Fruit fly (Drosophila melanogaster): ENCODE measurements around the gene Hmu.
A peak's percentile ranks its signal among the peaks of the same experiment; 100 is the strongest.

The Hmu gene

dm6 chr3R:27274533-27275447 lies 13.8 kb upstream of the Hmu start, which contains the start of gene CG5938 (continued):
- TF ChIP-seq CG7556 (GFP tag; optimal IDR thresholded peaks at IDR 0.05) = no peak
- peak; percentile 66 for TF ChIP-seq Dp (GFP tag; optimal IDR thresholded peaks at IDR 0.05)
- peak; percentile 52 for TF ChIP-seq CG13424 (tag; optimal IDR thresholded peaks at IDR 0.05)
- TF ChIP-seq NK7.1 (GFP tag; optimal IDR thresholded peaks at IDR 0.05) = no peak
- TF ChIP-seq lab (GFP tag; optimal IDR thresholded peaks at IDR 0.05) = peak; percentile 46
- peak; percentile 24 for TF ChIP-seq CG17359 (tag; optimal IDR thresholded peaks at IDR 0.05)

- no peak for TF ChIP-seq Fer2 (tag; optimal IDR thresholded peaks at IDR 0.05)
- TF ChIP-seq E2f1 (GFP tag; IDR thresholded peaks at IDR 0.05) = 0 out of 2 replicates have a peak, but pooled peaks have one; percentile 17
- TF ChIP-seq luna (GFP tag; optimal IDR thresholded peaks at IDR 0.05) = no peak
- TF ChIP-seq insv (GFP tag; optimal IDR thresholded peaks at IDR 0.05) = no peak
- no peak for TF ChIP-seq CG8359 (GFP tag; optimal IDR thresholded peaks at IDR 0.05; ENCODE audit: borderline replicate concordance)
- TF ChIP-seq esg (GFP tag; conservative IDR thresholded peaks at IDR 0.05) = no peak
- TF ChIP-seq Scr (GFP tag; IDR thresholded peaks at IDR 0.05; ENCODE audit: partially characterized antibody) = 0 out of 2 replicates have a peak, but pooled peaks have one; percentile 24
- peak; percentile 62 for TF ChIP-seq ewg (GFP tag; optimal IDR thresholded peaks at IDR 0.05)
- no peak for TF ChIP-seq CG3995 (GFP tag; optimal IDR thresholded peaks at IDR 0.05)
- TF ChIP-seq phol (tag; optimal IDR thresholded peaks at IDR 0.05) = no peak
- no peak for TF ChIP-seq NfI (GFP tag; optimal IDR thresholded peaks at IDR 0.05)
- no peak for TF ChIP-seq Doc2 (GFP tag; IDR thresholded peaks at IDR 0.05)
- peak; percentile 89 for TF ChIP-seq scrt (GFP tag; optimal IDR thresholded peaks at IDR 0.05)
- TF ChIP-seq gsb (GFP tag; IDR thresholded peaks at IDR 0.05) = no peak
- 0 out of 3 replicates have a peak, but pooled peaks have one; percentile 15 for TF ChIP-seq zfh1 (GFP tag; IDR thresholded peaks at IDR 0.05)
- TF ChIP-seq mirr (GFP tag; optimal IDR thresholded peaks at IDR 0.05) = no peak
- no peak for TF ChIP-seq CG2120 (GFP tag; optimal IDR thresholded peaks at IDR 0.05)
- 0 out of 2 replicates have a peak, but pooled peaks have one; percentile 10 for TF ChIP-seq Bgb (GFP tag; IDR thresholded peaks at IDR 0.05; ENCODE audit: partially characterized antibody)
- TF ChIP-seq Pdp1 (GFP tag; optimal IDR thresholded peaks at IDR 0.05) = no peak
- TF ChIP-seq Med (GFP tag) = peak; percentile 67
- TF ChIP-seq sd (tag; optimal IDR thresholded peaks at IDR 0.05) = no peak
- no peak for TF ChIP-seq lola (GFP tag; optimal IDR thresholded peaks at IDR 0.05)
- no peak for TF ChIP-seq chif (GFP tag; optimal IDR thresholded peaks at IDR 0.05)
- TF ChIP-seq CG2678 (tag; optimal IDR thresholded peaks at IDR 0.05) = no peak
- TF ChIP-seq CG31441 (GFP tag; IDR thresholded peaks at IDR 0.05) = no peak
- peak; percentile 75 for TF ChIP-seq Ets65A (GFP tag)
- TF ChIP-seq CG8478 (optimal IDR thresholded peaks at IDR 0.05) = peak; percentile 44
- no peak for TF ChIP-seq nmo (GFP tag; optimal IDR thresholded peaks at IDR 0.05)
- no peak for TF ChIP-seq Elba2 (GFP tag; optimal IDR thresholded peaks at IDR 0.05)
- no peak for TF ChIP-seq dpn (GFP tag; optimal IDR thresholded peaks at IDR 0.05)
- no peak for TF ChIP-seq CG2199 (GFP tag; IDR thresholded peaks at IDR 0.05)
- no peak for TF ChIP-seq CG15011 (GFP tag; optimal IDR thresholded peaks at IDR 0.05)
- no peak for TF ChIP-seq CG4820 (GFP tag; optimal IDR thresholded peaks at IDR 0.05)
- peak; percentile 80 for TF ChIP-seq Deaf1 (tag; optimal IDR thresholded peaks at IDR 0.05)
Observed at dm6 chr3R:27279478-27279877, 9.1 kb upstream of the Hmu start.

Data from whole organism, embryonic.